Worm (Caenorhabditis elegans) whole organism, L1 larva: ENCODE measurements around the gene Y67D8B.2.

Experiments
- ceh-63 ChIP-seq: fragments of 200-800 bp; sonication (Bioruptor generic); optimal IDR thresholded peaks from 2 replicates; lab custom pipeline; 2018; ENCODE audit warnings: mild to moderate bottlenecking, missing genetic modification characterization, missing compliant biosample characterization
- ceh-90 ChIP-seq: sonication (generic microtip); optimal IDR thresholded peaks from 2 replicates; lab custom pipeline; 2016; ENCODE audit warnings: missing genetic modification characterization, missing compliant biosample characterization
- dpl-1 ChIP-seq, 3 experiments: fragments of 150-350 bp in 2 of 3; sonication (generic microtip) in 1 of 3; optimal IDR thresholded peaks; 2 replicates each; lab custom pipeline; 2014 to 2017; ENCODE audit warnings: missing biosample characterization in 3 of 3, missing genetic modification characterization in 3 of 3, missing genetic modification reagents in 3 of 3
- isw-1 ChIP-seq: fragments of 200-800 bp; sonication (Bioruptor generic); IDR thresholded peaks from 2 replicates; pipeline ENCODE4 v1.3.6; 2022; ENCODE audit warnings: missing genetic modification characterization, missing compliant biosample characterization
- jun-1 ChIP-seq: fragments of 150-350 bp; optimal IDR thresholded peaks from 2 replicates; lab custom pipeline; 2014; ENCODE audit warnings: missing biosample characterization, missing genetic modification reagents, missing genetic modification characterization
- lin-15B ChIP-seq: fragments of 150-350 bp; sonication (generic microtip); optimal IDR thresholded peaks from 3 replicates; lab custom pipeline; 2014; ENCODE audit warnings: missing biosample characterization, missing genetic modification characterization
- skn-1 ChIP-seq: fragments of 150-350 bp; optimal IDR thresholded peaks from 2 replicates; lab custom pipeline; 2014; ENCODE audit warnings: missing biosample characterization, missing genetic modification characterization
- snpc-4 ChIP-seq: fragments of 150-350 bp; optimal IDR thresholded peaks from 2 replicates; lab custom pipeline; 2014; ENCODE audit warnings: missing biosample characterization, missing genetic modification characterization

DNA sequence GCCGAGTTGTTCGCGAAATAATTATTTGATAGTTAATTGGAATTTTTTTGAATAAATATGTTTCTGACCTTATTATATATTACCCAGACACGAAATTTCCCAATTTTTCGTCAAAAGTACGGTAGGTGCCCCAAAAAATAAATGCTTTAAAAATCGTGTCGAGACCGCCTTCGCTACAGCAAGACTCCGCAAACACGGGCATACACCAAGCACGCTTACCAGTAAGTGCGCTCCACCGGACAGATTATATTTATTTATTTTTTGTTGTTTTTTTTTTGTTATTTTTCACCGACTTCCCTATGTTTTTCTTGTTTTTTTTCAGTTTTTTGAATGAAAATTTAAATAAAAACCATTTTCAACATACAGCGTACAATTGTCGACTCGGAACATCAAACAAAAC lies 54.9 kb downstream of the Y67D8B.2 start:
- no peak for TF ChIP-seq isw-1 (GFP tag; lab: Robert Waterston, UW)
- TF ChIP-seq ceh-90 (tag; lab: Kevin White, UChicago) = no peak
- no peak for TF ChIP-seq lin-15B (tag; lab: Kevin White, UChicago)
- peak in 2 of 3 experiments; percentile 6 to 36 for TF ChIP-seq dpl-1 (GFP tag; optimal IDR thresholded peaks at IDR 0.05; lab: Kevin White, UChicago)
- no peak for TF ChIP-seq jun-1 (tag; lab: Kevin White, UChicago)
- no peak for TF ChIP-seq skn-1 (tag; lab: Kevin White, UChicago)
- TF ChIP-seq snpc-4 = no peak
- TF ChIP-seq ceh-63 = no peak
